Worm (Caenorhabditis elegans) whole organism, early embryonic: ENCODE data around the gene srh-211.

ENCODE experiments used
- ama-1 ChIP-seq: fragments of 150-350 bp; optimal IDR thresholded peaks from 2 replicates; lab custom pipeline; 2014
- ceh-36 ChIP-seq: sonication (generic microtip); optimal IDR thresholded peaks from 2 replicates; lab custom pipeline; 2016; ENCODE audit warnings: missing genetic modification characterization, inconsistent platforms, missing compliant biosample characterization
- flt-1 ChIP-seq: fragments of 200-800 bp; sonication (Bioruptor generic); IDR thresholded peaks from 2 replicates; pipeline ENCODE4 v1.3.6; 2022; ENCODE audit warnings: missing genetic modification characterization, missing compliant biosample characterization
- tbx-11 ChIP-seq: fragments of 200-800 bp; sonication (Bioruptor generic); IDR thresholded peaks from 2 replicates; pipeline ENCODE4 v1.3.6; 2022; ENCODE audit warnings: missing genetic modification characterization, missing compliant biosample characterization

Gene srh-211

ce11 chrV:4029627-4030026, 51.6 kb downstream of the srh-211 start:
- TF ChIP-seq tbx-11 (GFP tag; lab: Robert Waterston, UW) (no peak), ama-1 (lab: Kevin White, UChicago) (no peak), ceh-36 (tag; lab: Kevin White, UChicago) (no peak), flt-1 (0 out of 2 replicates have a peak, but pooled peaks have one; percentile 23)
